Worm (Caenorhabditis elegans) whole organism, early embryonic: ENCODE results near the gene kin-24.

Source experiments
- B0310.2 ChIP-seq: sonication (generic microtip); optimal IDR thresholded peaks from 2 replicates; lab custom pipeline; 2016; ENCODE audit warnings: mild to moderate bottlenecking, missing genetic modification characterization, missing compliant biosample characterization
- aly-1 ChIP-seq: sonication (generic microtip); optimal IDR thresholded peaks from 2 replicates; lab custom pipeline; 2016; ENCODE audit warnings: missing genetic modification characterization, missing compliant biosample characterization
- ama-1 ChIP-seq: fragments of 150-350 bp; optimal IDR thresholded peaks from 2 replicates; lab custom pipeline; 2014
- ceh-13 ChIP-seq: fragments of 200-800 bp; sonication (Bioruptor generic); optimal IDR thresholded peaks from 2 replicates; lab custom pipeline; 2018; ENCODE audit warnings: mild to moderate bottlenecking, missing genetic modification characterization, missing compliant biosample characterization
- ceh-36 ChIP-seq: sonication (generic microtip); optimal IDR thresholded peaks from 2 replicates; lab custom pipeline; 2016; ENCODE audit warnings: missing genetic modification characterization, inconsistent platforms, missing compliant biosample characterization
- ets-7 ChIP-seq: sonication (generic microtip); optimal IDR thresholded peaks from 2 replicates; lab custom pipeline; 2016; ENCODE audit warnings: missing genotype, missing genetic modification characterization, missing compliant biosample characterization
- flt-1 ChIP-seq: fragments of 200-800 bp; sonication (Bioruptor generic); IDR thresholded peaks from 2 replicates; pipeline ENCODE4 v1.3.6; 2022; ENCODE audit warnings: missing genetic modification characterization, missing compliant biosample characterization
- hmbx-1 ChIP-seq: sonication (generic microtip); optimal IDR thresholded peaks from 2 replicates; lab custom pipeline; 2016; ENCODE audit warnings: mild to moderate bottlenecking, missing genetic modification characterization, missing compliant biosample characterization
- hmg-4 ChIP-seq: fragments of 200-800 bp; sonication (Bioruptor generic); optimal IDR thresholded peaks from 2 replicates; lab custom pipeline; 2018; ENCODE audit warnings: mild to moderate bottlenecking, missing genetic modification characterization, missing compliant biosample characterization
- hnd-1 ChIP-seq: sonication (generic microtip); optimal IDR thresholded peaks from 2 replicates; lab custom pipeline; 2016; ENCODE audit warnings: missing genetic modification characterization, missing compliant biosample characterization
- sea-1 ChIP-seq: fragments of 200-800 bp; sonication (Bioruptor generic); conservative IDR thresholded peaks from 2 replicates; pipeline ENCODE4 v1.3.6; 2022; ENCODE audit warnings: missing genetic modification characterization, missing compliant biosample characterization
- tbx-37 ChIP-seq: fragments of 200-800 bp; sonication (Bioruptor generic); conservative IDR thresholded peaks from 2 replicates; pipeline ENCODE4 v1.3.6; 2022; ENCODE audit warnings: missing genetic modification reagents, missing genetic modification characterization, missing compliant biosample characterization
- tra-4 ChIP-seq: sonication (generic microtip); optimal IDR thresholded peaks from 2 replicates; lab custom pipeline; 2017; ENCODE audit warnings: missing genetic modification characterization, missing compliant biosample characterization

ce11 chrIV:9824480-9824879 is 16.4 kb downstream of the kin-24 start, which contains the start of gene catp-6:
- TF ChIP-seq ama-1 (no peak), hmbx-1 (tag; lab: Kevin White, UChicago) (no peak), tra-4 (tag; lab: Kevin White, UChicago) (no peak), ceh-36 (tag; lab: Kevin White, UChicago) (no peak), hnd-1 (no peak), flt-1 (no peak), ceh-13 (GFP tag; lab: Kevin White, UChicago) (no peak), ets-7 (tag; lab: Kevin White, UChicago) (no peak), hmg-4 (GFP tag; lab: Kevin White, UChicago) (no peak), sea-1 (GFP tag; lab: Robert Waterston, UW) (no peak), aly-1 (tag; lab: Kevin White, UChicago) (no peak), tbx-37 (GFP tag; lab: Robert Waterston, UW) (no peak), B0310.2 (tag; lab: Kevin White, UChicago) (no peak)
